Fruit fly (Drosophila melanogaster) whole organism, prepupa: Measurements from ENCODE around the gene Ipp.

Experiments used
- CG10631 ChIP-seq: fragments of 200-800 bp; sonication (Bioruptor generic); optimal IDR thresholded peaks from 2 replicates; lab custom pipeline; 2016; ENCODE audit warnings: missing biosample characterization, missing genetic modification characterization
- CG10669 ChIP-seq: fragments of 200-800 bp; sonication (Bioruptor generic); optimal IDR thresholded peaks from 3 replicates; lab custom pipeline; 2018; ENCODE audit warnings: missing biosample characterization, mild to moderate bottlenecking, missing genetic modification characterization, moderate library complexity
- CG11294 ChIP-seq: fragments of 200-800 bp; sonication (Bioruptor generic); IDR thresholded peaks from 2 replicates; pipeline ENCODE4 v1.3.6; 2022; ENCODE audit warnings: missing biosample characterization, missing genetic modification characterization
- CG11762 ChIP-seq: fragments of 200-800 bp; sonication (Bioruptor generic); optimal IDR thresholded peaks from 3 replicates; lab custom pipeline; 2016; ENCODE audit warnings: missing biosample characterization, missing genetic modification characterization; ENCODE audit not compliant: insufficient read depth
- CG11902 ChIP-seq: fragments of 200-800 bp; sonication (Bioruptor generic); optimal IDR thresholded peaks from 3 replicates; lab custom pipeline; 2016; ENCODE audit warnings: missing biosample characterization, missing genetic modification characterization
- CG15336 ChIP-seq: fragments of 200-800 bp; sonication (Bioruptor generic); IDR thresholded peaks from 2 replicates; pipeline ENCODE4 v1.3.6; 2022; ENCODE audit warnings: missing biosample characterization, missing genetic modification characterization
- CG16779 ChIP-seq: fragments of 200-800 bp; sonication (Bioruptor generic); optimal IDR thresholded peaks from 3 replicates; lab custom pipeline; 2017; ENCODE audit warnings: missing biosample characterization, mild to moderate bottlenecking, missing genetic modification characterization
- CG3032 ChIP-seq: fragments of 200-800 bp; optimal IDR thresholded peaks from 2 replicates; lab custom pipeline; 2019; ENCODE audit warnings: missing biosample characterization, mild to moderate bottlenecking, missing genetic modification characterization, moderate library complexity
- CG31627 ChIP-seq: fragments of 200-800 bp; sonication (Bioruptor generic); optimal IDR thresholded peaks from 3 replicates; lab custom pipeline; 2016; ENCODE audit warnings: missing biosample characterization, missing genetic modification characterization
- CG32006 ChIP-seq: fragments of 200-800 bp; sonication (Bioruptor generic); optimal IDR thresholded peaks from 3 replicates; lab custom pipeline; 2017; ENCODE audit warnings: missing biosample characterization, mild to moderate bottlenecking, missing genetic modification characterization
- CG34406 ChIP-seq: fragments of 200-800 bp; sonication (Bioruptor generic); optimal IDR thresholded peaks from 3 replicates; lab custom pipeline; 2016; ENCODE audit warnings: missing biosample characterization, missing genetic modification characterization
- CG3919 ChIP-seq: fragments of 200-800 bp; sonication (Bioruptor generic); optimal IDR thresholded peaks from 3 replicates; lab custom pipeline; 2016; ENCODE audit warnings: missing biosample characterization, missing genetic modification characterization
- CG4318 ChIP-seq: fragments of 200-800 bp; sonication (Bioruptor generic); optimal IDR thresholded peaks from 3 replicates; lab custom pipeline; 2017; ENCODE audit warnings: missing biosample characterization, mild to moderate bottlenecking, missing genetic modification characterization
- CG6276 ChIP-seq: fragments of 200-800 bp; sonication (Bioruptor generic); optimal IDR thresholded peaks from 2 replicates; lab custom pipeline; 2017; ENCODE audit warnings: missing biosample characterization, mild to moderate bottlenecking, missing genetic modification characterization
- CG6792 ChIP-seq: fragments of 200-800 bp; sonication (Bioruptor generic); optimal IDR thresholded peaks from 3 replicates; lab custom pipeline; 2016; ENCODE audit warnings: missing biosample characterization, missing genetic modification characterization
- CG6854 ChIP-seq: fragments of 200-800 bp; sonication (Bioruptor generic); optimal IDR thresholded peaks from 2 replicates; lab custom pipeline; 2017; ENCODE audit warnings: missing biosample characterization, mild to moderate bottlenecking, missing genetic modification characterization
- CG7368 ChIP-seq: fragments of 200-800 bp; sonication (Bioruptor generic); optimal IDR thresholded peaks from 3 replicates; lab custom pipeline; 2016; ENCODE audit warnings: missing biosample characterization, missing genetic modification characterization
- CG8319 ChIP-seq: fragments of 200-800 bp; sonication (Bioruptor generic); optimal IDR thresholded peaks from 3 replicates; lab custom pipeline; 2016; ENCODE audit warnings: missing biosample characterization, missing genetic modification characterization
- CG8632 ChIP-seq: fragments of 200-800 bp; sonication (Bioruptor generic); optimal IDR thresholded peaks from 3 replicates; lab custom pipeline; 2016; ENCODE audit warnings: missing biosample characterization, missing genetic modification characterization
- CG9139 ChIP-seq: fragments of 200-800 bp; sonication (Bioruptor generic); optimal IDR thresholded peaks from 3 replicates; lab custom pipeline; 2017; ENCODE audit warnings: missing biosample characterization, mild to moderate bottlenecking, missing genetic modification characterization
- Eip75B ChIP-seq: fragments of 200-800 bp; sonication (Bioruptor generic); optimal IDR thresholded peaks from 3 replicates; lab custom pipeline; 2016; ENCODE audit warnings: missing biosample characterization, missing genetic modification characterization
- Eip78C ChIP-seq: fragments of 200-800 bp; sonication (Bioruptor generic); peaks from one replicate; lab custom pipeline; 2016; ENCODE audit warnings: missing biosample characterization, missing genetic modification characterization
- Eip93F ChIP-seq: fragments of 200-800 bp; sonication (Bioruptor generic); optimal IDR thresholded peaks from 2 replicates; lab custom pipeline; 2016; ENCODE audit warnings: missing biosample characterization, mild to moderate bottlenecking, missing genetic modification characterization
- Ets21C ChIP-seq: fragments of 200-800 bp; sonication (Bioruptor generic); optimal IDR thresholded peaks from 3 replicates; lab custom pipeline; 2016; ENCODE audit warnings: missing biosample characterization, missing genetic modification characterization
- Ets96B ChIP-seq: fragments of 200-800 bp; optimal IDR thresholded peaks from 2 replicates; lab custom pipeline; 2019; ENCODE audit warnings: missing biosample characterization, mild to moderate bottlenecking, missing genetic modification characterization, moderate library complexity
- Hr39 ChIP-seq: fragments of 200-800 bp; sonication (Bioruptor generic); optimal IDR thresholded peaks from 2 replicates; lab custom pipeline; 2016; ENCODE audit warnings: missing biosample characterization, missing genetic modification characterization
- Hr4 ChIP-seq: fragments of 200-800 bp; sonication (Bioruptor generic); optimal IDR thresholded peaks from 3 replicates; lab custom pipeline; 2016; ENCODE audit warnings: missing biosample characterization, missing genetic modification characterization
- Met ChIP-seq: fragments of 200-800 bp; sonication (Bioruptor generic); optimal IDR thresholded peaks from 3 replicates; lab custom pipeline; 2016; ENCODE audit warnings: missing biosample characterization, missing genetic modification characterization
- OdsH ChIP-seq: fragments of 200-800 bp; sonication (Bioruptor generic); optimal IDR thresholded peaks from 3 replicates; lab custom pipeline; 2016; ENCODE audit warnings: missing biosample characterization, missing genetic modification characterization
- Sox102F ChIP-seq: fragments of 200-800 bp; sonication (Bioruptor generic); optimal IDR thresholded peaks from 2 replicates; lab custom pipeline; 2016; ENCODE audit warnings: missing biosample characterization, mild to moderate bottlenecking, missing genetic modification characterization
- Sox14 ChIP-seq: fragments of 200-800 bp; sonication (Bioruptor generic); optimal IDR thresholded peaks from 3 replicates; lab custom pipeline; 2016; ENCODE audit warnings: missing biosample characterization, missing genetic modification characterization
- Sox15 ChIP-seq: fragments of 200-800 bp; sonication (Bioruptor generic); optimal IDR thresholded peaks from 3 replicates; lab custom pipeline; 2016; ENCODE audit warnings: missing biosample characterization, missing genetic modification characterization
- achi ChIP-seq: fragments of 200-800 bp; sonication (Bioruptor generic); optimal IDR thresholded peaks from 3 replicates; lab custom pipeline; 2016; ENCODE audit warnings: missing biosample characterization, missing genetic modification characterization
- acj6 ChIP-seq: fragments of 200-800 bp; sonication (Bioruptor generic); optimal IDR thresholded peaks from 3 replicates; lab custom pipeline; 2016; ENCODE audit warnings: missing biosample characterization, missing genetic modification characterization
- dac ChIP-seq: fragments of 200-800 bp; sonication (Bioruptor generic); optimal IDR thresholded peaks from 2 replicates; lab custom pipeline; 2017; ENCODE audit warnings: missing biosample characterization, mild to moderate bottlenecking, missing genetic modification characterization
- dsx ChIP-seq: fragments of 200-800 bp; optimal IDR thresholded peaks from 3 replicates; lab custom pipeline; 2019; ENCODE audit warnings: missing biosample characterization, mild to moderate bottlenecking, missing genetic modification characterization, moderate library complexity; ENCODE audit not compliant: poor library complexity, severe bottlenecking
- eg ChIP-seq: fragments of 200-800 bp; sonication (Bioruptor generic); IDR thresholded peaks from 3 replicates; pipeline ENCODE4 v1.3.6; 2022; ENCODE audit warnings: missing biosample characterization, missing genetic modification characterization
- esn ChIP-seq: fragments of 200-800 bp; sonication (Bioruptor generic); optimal IDR thresholded peaks from 2 replicates; lab custom pipeline; 2016; ENCODE audit warnings: missing biosample characterization, mild to moderate bottlenecking, missing genetic modification characterization, moderate library complexity
- fd85E ChIP-seq: fragments of 200-800 bp; sonication (Bioruptor generic); optimal IDR thresholded peaks from 3 replicates; lab custom pipeline; 2016; ENCODE audit warnings: missing biosample characterization, missing genetic modification characterization
- fkh ChIP-seq: fragments of 200-800 bp; sonication (Bioruptor generic); optimal IDR thresholded peaks from 3 replicates; lab custom pipeline; 2017; ENCODE audit warnings: missing biosample characterization, mild to moderate bottlenecking, missing genetic modification characterization, moderate library complexity
- lz ChIP-seq: fragments of 200-800 bp; sonication (Bioruptor generic); optimal IDR thresholded peaks from 3 replicates; lab custom pipeline; 2016; ENCODE audit warnings: missing biosample characterization, missing genetic modification characterization
- net ChIP-seq: fragments of 200-800 bp; sonication (Bioruptor generic); optimal IDR thresholded peaks from 3 replicates; lab custom pipeline; 2016; ENCODE audit warnings: missing biosample characterization, missing genetic modification characterization
- spab ChIP-seq: fragments of 200-800 bp; sonication (Bioruptor generic); optimal IDR thresholded peaks from 2 replicates; lab custom pipeline; 2017; ENCODE audit warnings: missing biosample characterization, mild to moderate bottlenecking, missing genetic modification characterization, missing genetic modification reagents
- ss ChIP-seq, 2 experiments: fragments of 200-800 bp; sonication (Bioruptor generic); optimal IDR thresholded peaks; 2 replicates in 1 of 2; 3 replicates in 1 of 2; lab custom pipeline; 2017 to 2018; ENCODE audit warnings: mild to moderate bottlenecking in 2 of 2, missing biosample characterization in 2 of 2, missing genetic modification characterization in 2 of 2, moderate library complexity in 1 of 2
- svp ChIP-seq: fragments of 200-800 bp; sonication (Bioruptor generic); peaks from one replicate; lab custom pipeline; 2016; ENCODE audit warnings: missing biosample characterization, missing genetic modification characterization
- topi ChIP-seq: fragments of 200-800 bp; sonication (Bioruptor generic); optimal IDR thresholded peaks from 3 replicates; lab custom pipeline; 2016; ENCODE audit warnings: missing biosample characterization, missing genetic modification characterization
- vri ChIP-seq: fragments of 200-800 bp; sonication (Bioruptor generic); optimal IDR thresholded peaks from 3 replicates; lab custom pipeline; 2016; ENCODE audit warnings: missing biosample characterization, mild to moderate bottlenecking, missing genetic modification characterization

Ipp gene

DNA sequence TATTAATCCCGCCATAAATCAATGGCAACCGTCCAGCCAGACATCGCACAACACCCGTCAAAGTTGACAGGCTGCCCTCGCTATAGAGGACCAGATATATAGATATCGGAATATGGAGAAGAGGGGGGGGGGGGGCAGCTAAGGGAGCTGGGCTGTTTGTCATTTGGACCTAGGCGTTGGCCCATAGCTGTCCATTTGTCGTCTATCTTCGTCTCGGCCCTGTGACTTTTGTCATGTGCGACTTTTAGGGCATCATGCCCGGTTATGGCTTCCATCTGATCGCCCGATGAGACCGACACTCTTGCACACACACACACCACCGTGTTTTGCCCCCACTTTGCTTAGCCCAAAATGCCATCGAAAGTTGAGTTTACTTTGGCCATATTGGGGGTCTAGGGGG lies 39.2 kb downstream of the Ipp start:
- TF ChIP-seq Eip93F (GFP tag; lab: Kevin White, UChicago), result no peak
- no peak for TF ChIP-seq Ets21C
- no peak for TF ChIP-seq CG6854 (GFP tag; lab: Kevin White, UChicago)
- TF ChIP-seq Sox102F, result no peak
- TF ChIP-seq CG7368 (GFP tag; lab: Kevin White, UChicago), result no peak
- no peak for TF ChIP-seq acj6 (GFP tag; lab: Kevin White, UChicago)
- TF ChIP-seq CG8632, result no peak
- TF ChIP-seq CG32006 (GFP tag; lab: Kevin White, UChicago), result no peak
- TF ChIP-seq spab (GFP tag; lab: Kevin White, UChicago), result no peak
- TF ChIP-seq CG9139, result no peak
- TF ChIP-seq OdsH, result no peak
- TF ChIP-seq, all 60 proteins: peak for 0

DNA sequence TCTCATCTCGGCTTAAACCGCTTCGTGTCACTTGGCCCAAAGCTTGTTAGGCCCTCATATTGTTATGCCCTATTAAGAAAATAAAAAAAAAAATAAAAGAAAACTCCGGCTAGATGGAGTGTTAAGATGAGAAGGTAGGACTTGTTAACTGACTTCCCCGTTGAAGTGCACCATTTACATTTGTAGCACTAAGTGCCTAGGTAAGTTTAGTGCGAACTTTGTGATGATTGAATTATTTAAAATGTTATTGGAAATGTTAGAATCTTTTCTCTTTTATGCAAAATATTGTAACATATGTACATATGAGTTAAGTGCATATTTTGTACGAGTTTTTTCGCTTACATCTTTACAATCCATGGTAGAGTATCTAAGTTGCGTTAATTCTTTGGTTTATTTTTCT lies 39.6 kb downstream of the Ipp start:
- TF ChIP-seq Eip78C (GFP tag; lab: Kevin White, UChicago) (peak; percentile 37), CG8319 (GFP tag; lab: Kevin White, UChicago) (no peak), vri (GFP tag; lab: Kevin White, UChicago) (no peak), net (GFP tag; lab: Kevin White, UChicago) (no peak), CG32006 (GFP tag; lab: Kevin White, UChicago) (no peak), CG6276 (no peak), CG3919 (GFP tag; lab: Kevin White, UChicago) (no peak), Ets96B (tag; lab: Kevin White, UChicago) (no peak), fkh (peak; percentile 10), Met (GFP tag; lab: Kevin White, UChicago) (no peak), CG4318 (GFP tag; lab: Kevin White, UChicago) (no peak), dsx (GFP tag; lab: Kevin White, UChicago) (no peak), CG11902 (GFP tag; lab: Kevin White, UChicago) (no peak), esn (GFP tag; lab: Kevin White, UChicago) (no peak)
- TF ChIP-seq, all 60 proteins: peak for 2

DNA sequence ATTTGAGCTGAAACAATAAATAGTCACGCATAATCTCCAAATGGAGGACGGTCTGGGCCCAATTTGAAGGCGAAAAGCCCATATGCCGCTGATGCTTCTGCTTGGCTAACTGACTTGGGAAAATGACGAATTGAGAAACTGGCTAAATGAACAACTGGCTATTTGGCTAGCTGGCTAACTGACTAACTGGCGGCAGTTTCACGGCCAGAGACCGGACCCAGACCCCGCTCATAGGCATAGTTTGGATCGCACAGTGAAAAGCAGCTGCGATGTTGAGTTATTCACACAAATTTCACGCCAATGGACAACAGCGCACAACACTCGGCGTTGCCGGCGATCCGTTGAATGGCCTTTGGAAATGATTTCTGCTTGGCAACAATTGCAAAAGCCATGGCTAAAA lies 40.0 kb downstream of the Ipp start:
- TF ChIP-seq CG6854 (GFP tag; lab: Kevin White, UChicago) (no peak), CG34406 (no peak), CG10669 (GFP tag; lab: Kevin White, UChicago) (no peak), CG6792 (GFP tag; lab: Kevin White, UChicago) (no peak), net (GFP tag; lab: Kevin White, UChicago) (no peak), CG6276 (no peak), Hr4 (no peak), CG15336 (GFP tag; lab: Robert Waterston, UW) (no peak)

DNA sequence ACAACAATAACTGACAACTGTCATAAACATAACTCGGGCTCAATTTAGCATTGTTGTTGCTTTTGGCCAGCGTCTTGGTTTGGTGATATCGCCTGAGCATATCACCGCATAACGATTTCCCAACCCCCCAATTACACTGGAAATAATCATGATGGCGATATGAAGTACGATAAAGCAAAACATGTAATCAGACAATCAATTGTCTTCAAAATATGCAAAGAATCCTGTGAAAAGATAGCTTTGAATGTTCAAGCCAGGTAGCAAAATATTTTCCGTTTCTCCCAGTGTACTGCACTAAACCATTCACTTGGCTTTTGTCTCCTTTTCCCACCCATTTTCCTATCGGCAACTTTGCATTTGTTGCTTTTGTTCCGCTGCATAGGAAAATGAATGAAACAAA lies 40.9 kb downstream of the Ipp start:
- TF ChIP-seq ss (GFP tag; optimal IDR thresholded peaks at IDR 0.05; lab: Kevin White, UChicago) (no peak), CG4318 (GFP tag; lab: Kevin White, UChicago) (peak; percentile 81), Sox15 (GFP tag; lab: Kevin White, UChicago) (no peak), Eip78C (GFP tag; lab: Kevin White, UChicago) (peak; percentile 82), CG11762 (GFP tag; lab: Kevin White, UChicago) (peak; percentile 62), CG3032 (tag; lab: Kevin White, UChicago) (no peak), fd85E (GFP tag; lab: Kevin White, UChicago) (no peak), Sox14 (GFP tag; lab: Kevin White, UChicago) (peak; percentile 7), svp (GFP tag; lab: Kevin White, UChicago) (no peak), CG11902 (GFP tag; lab: Kevin White, UChicago) (no peak), CG16779 (tag; lab: Kevin White, UChicago) (peak; percentile 26), CG32006 (GFP tag; lab: Kevin White, UChicago) (peak; percentile 89), vri (GFP tag; lab: Kevin White, UChicago) (no peak), CG15336 (GFP tag; lab: Robert Waterston, UW) (peak; percentile 89), topi (GFP tag; lab: Kevin White, UChicago) (no peak), CG31627 (GFP tag; lab: Kevin White, UChicago) (no peak), achi (GFP tag; lab: Kevin White, UChicago) (peak; percentile 62), CG11294 (peak; percentile 65; the same call in 1 of the 2 replicates), spab (GFP tag; lab: Kevin White, UChicago) (no peak), dac (GFP tag; lab: Kevin White, UChicago) (peak; percentile 86), eg (GFP tag; lab: Robert Waterston, UW) (peak; percentile 92), CG10631 (peak; percentile 48), Hr39 (no peak), lz (GFP tag; lab: Kevin White, UChicago) (peak; percentile 36), CG8319 (GFP tag; lab: Kevin White, UChicago) (peak; percentile 42), Hr4 (peak; percentile 94), Eip75B (peak; percentile 4)
